Fruit fly (Drosophila melanogaster) whole organism, prepupa: ENCODE measurements around the gene sau.
A peak's percentile ranks its signal among the peaks of the same experiment; 100 is the strongest.

Source experiments
- CG4318 ChIP-seq: fragments of 200-800 bp; sonication (Bioruptor generic); optimal IDR thresholded peaks from 3 replicates; lab custom pipeline; 2017; ENCODE audit warnings: missing biosample characterization, mild to moderate bottlenecking, missing genetic modification characterization
- CG8632 ChIP-seq: fragments of 200-800 bp; sonication (Bioruptor generic); optimal IDR thresholded peaks from 3 replicates; lab custom pipeline; 2016; ENCODE audit warnings: missing biosample characterization, missing genetic modification characterization
- Ets21C ChIP-seq: fragments of 200-800 bp; sonication (Bioruptor generic); optimal IDR thresholded peaks from 3 replicates; lab custom pipeline; 2016; ENCODE audit warnings: missing biosample characterization, missing genetic modification characterization
- Ets96B ChIP-seq: fragments of 200-800 bp; optimal IDR thresholded peaks from 2 replicates; lab custom pipeline; 2019; ENCODE audit warnings: missing biosample characterization, mild to moderate bottlenecking, missing genetic modification characterization, moderate library complexity
- esn ChIP-seq: fragments of 200-800 bp; sonication (Bioruptor generic); optimal IDR thresholded peaks from 2 replicates; lab custom pipeline; 2016; ENCODE audit warnings: missing biosample characterization, mild to moderate bottlenecking, missing genetic modification characterization, moderate library complexity
- fd59A ChIP-seq: fragments of 200-800 bp; sonication (Bioruptor generic); optimal IDR thresholded peaks from 2 replicates; lab custom pipeline; 2017; ENCODE audit warnings: missing biosample characterization, mild to moderate bottlenecking, missing genetic modification characterization, missing genetic modification reagents
- salr ChIP-seq, 2 experiments: fragments of 200-800 bp; sonication (Bioruptor generic); optimal IDR thresholded peaks; 3 replicates each; lab custom pipeline; 2016 to 2018; ENCODE audit warnings: missing biosample characterization in 2 of 2, missing genetic modification characterization in 2 of 2, mild to moderate bottlenecking in 1 of 2

DNA sequence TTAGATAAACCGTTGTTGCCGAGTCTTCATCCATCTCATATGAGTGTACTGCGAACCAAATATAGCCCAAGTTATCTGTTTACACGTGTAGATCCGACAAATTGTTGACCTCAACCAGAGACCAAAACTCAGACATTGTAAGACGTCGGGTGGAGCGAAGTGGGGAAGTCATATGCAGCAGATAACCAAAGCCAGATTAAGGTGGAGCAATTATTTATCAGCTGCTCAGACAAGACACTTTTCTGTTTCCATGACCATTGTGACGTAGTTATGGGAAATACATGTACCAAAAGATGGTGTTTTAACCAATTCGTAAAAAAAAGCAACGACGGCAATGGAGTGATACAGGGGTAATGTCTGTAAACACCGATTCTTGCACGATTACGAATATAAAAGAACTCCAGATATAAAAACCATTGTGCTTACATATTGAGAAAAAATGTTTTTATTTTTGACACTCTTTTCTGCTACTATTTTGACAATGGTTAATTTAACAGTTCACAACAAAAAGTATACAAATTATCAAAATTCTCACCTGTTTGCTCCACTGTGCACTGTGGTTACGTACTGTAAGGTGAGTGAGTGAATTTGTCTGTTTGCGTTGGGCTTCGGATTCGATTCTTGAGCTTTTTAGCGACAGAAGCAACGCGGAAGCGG, 48.7 kb upstream of the sau start:
- TF ChIP-seq salr (GFP tag; optimal IDR thresholded peaks at IDR 0.05; lab: Kevin White, UChicago) (peak in 1 of 2 experiments; percentile 54), Ets21C (peak; percentile 70), esn (GFP tag; lab: Kevin White, UChicago) (peak; percentile 86), CG8632 (GFP tag; lab: Kevin White, UChicago) (peak; percentile 76), Ets96B (tag; lab: Kevin White, UChicago) (peak; percentile 64), fd59A (GFP tag; lab: Kevin White, UChicago) (peak; percentile 23), CG4318 (GFP tag; lab: Kevin White, UChicago) (peak; percentile 19)
